Worm (Caenorhabditis elegans): Measurements from ENCODE around the gene srh-272.

The srh-272 gene

DNA sequence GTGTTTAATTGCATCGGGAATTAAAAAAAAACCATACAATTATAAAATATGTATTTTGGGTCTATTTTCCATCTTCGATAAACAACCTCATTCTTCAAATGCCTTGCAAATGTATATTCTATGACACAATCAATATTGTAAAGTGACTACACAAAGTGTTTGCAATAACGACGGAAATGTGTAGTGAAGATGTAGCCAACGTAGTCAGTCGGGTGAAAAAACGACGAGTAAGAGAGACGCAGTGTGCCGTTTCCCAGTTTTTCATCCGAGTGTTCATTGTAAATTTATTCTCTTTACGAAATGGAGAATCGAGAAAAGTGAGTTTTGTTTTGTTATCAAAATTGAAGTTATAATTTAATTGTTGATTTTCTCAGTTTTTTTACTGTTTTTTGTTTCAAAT, 28.8 kb downstream of the srh-272 start, which contains the start of gene F37B4.15:
TSS of gene F37B4.15 (plus strand) at position 301 of the 400 bp plus-strand sequence.
- TF ChIP-seq ceh-79 (tag; optimal IDR thresholded peaks at IDR 0.05): no peak
- TF ChIP-seq F10E7.11 (tag; optimal IDR thresholded peaks at IDR 0.05): no peak

- no peak for TF ChIP-seq lir-1 (GFP tag; conservative IDR thresholded peaks at IDR 0.05)
These were observed 29.8 kb downstream of the srh-272 start, which contains the start of gene srh-127 for ce11 chrV:2892976-2893375. Gene srh-127 (plus strand): TSS chrV:2893276.

ce11 chrV:2896198-2896660, 33.1 kb downstream of the srh-272 start, which contains the start of gene pals-32:
Gene pals-32 (plus strand): TSS chrV:2896610.
- TF ChIP-seq hmg-20 (GFP tag; IDR thresholded peaks at IDR 0.05): no peak
- no peak for TF ChIP-seq F39B2.1 (GFP tag; IDR thresholded peaks at IDR 0.05)

ce11 chrV:2899867-2900266, 36.7 kb downstream of the srh-272 start, which contains the start of gene str-46:
Gene str-46 (minus strand): TSS chrV:2899967.
- TF ChIP-seq akir-1 (GFP tag; optimal IDR thresholded peaks at IDR 0.05) (no peak), lsy-27 (tag; optimal IDR thresholded peaks at IDR 0.05; ENCODE audit: borderline replicate concordance, insufficient read depth) (no peak), F55B11.4 (tag; optimal IDR thresholded peaks at IDR 0.05; ENCODE audit: borderline replicate concordance, insufficient read depth) (no peak), ztf-25 (GFP tag; IDR thresholded peaks at IDR 0.05) (no peak), F37B4.10 (GFP tag; IDR thresholded peaks at IDR 0.05) (no peak), B0035.1 (tag; optimal IDR thresholded peaks at IDR 0.05) (no peak), nhr-120 (GFP tag; IDR thresholded peaks at IDR 0.05) (no peak), Y95B8A.8 (GFP tag; IDR thresholded peaks at IDR 0.05) (no peak), F57C9.4 (tag; optimal IDR thresholded peaks at IDR 0.05) (no peak), zfh-2 (GFP tag; conservative IDR thresholded peaks at IDR 0.05) (no peak), rcor-1 (GFP tag; IDR thresholded peaks at IDR 0.05) (no peak), mes-4 (tag; optimal IDR thresholded peaks at IDR 0.05) (no peak), ceh-79 (tag; optimal IDR thresholded peaks at IDR 0.05) (no peak), dpff-1 (tag; optimal IDR thresholded peaks at IDR 0.05) (no peak)

ce11 chrV:2903227-2903626, 40.1 kb downstream of the srh-272 start, which contains the start of gene C31B8.7:
Gene C31B8.7 (minus strand): TSS chrV:2903327.
- TF ChIP-seq nfya-2 (GFP tag; IDR thresholded peaks at IDR 0.05) (no peak), F39B2.1 (GFP tag; IDR thresholded peaks at IDR 0.05) (no peak), akir-1 (GFP tag; optimal IDR thresholded peaks at IDR 0.05) (no peak), rec-8 (tag; optimal IDR thresholded peaks at IDR 0.05) (no peak), tbp1 (GFP tag; optimal IDR thresholded peaks at IDR 0.05) (no peak), unc-130 (GFP tag; optimal IDR thresholded peaks at IDR 0.05) (no peak), rpc-1 (optimal IDR thresholded peaks at IDR 0.05) (no peak), rpc-1 (tag; optimal IDR thresholded peaks at IDR 0.05) (no peak), lin-26 (GFP tag; IDR thresholded peaks at IDR 0.05) (no peak), T07F8.4 (tag; optimal IDR thresholded peaks at IDR 0.05) (no peak), tbx-9 (tag; optimal IDR thresholded peaks at IDR 0.05; ENCODE audit: borderline replicate concordance) (no peak), madf-10 (tag; optimal IDR thresholded peaks at IDR 0.05) (no peak), nfyb-1 (GFP tag; IDR thresholded peaks at IDR 0.05) (no peak), hsf-1 (GFP tag; IDR thresholded peaks at IDR 0.05) (no peak)

- TF ChIP-seq F37B4.10 (GFP tag; IDR thresholded peaks at IDR 0.05) (no peak), egl-44 (GFP tag; IDR thresholded peaks at IDR 0.05) (no peak), tbx-9 (tag; optimal IDR thresholded peaks at IDR 0.05; ENCODE audit: borderline replicate concordance) (no peak), F57A8.1 (GFP tag; optimal IDR thresholded peaks at IDR 0.05) (no peak), attf-6 (GFP tag; IDR thresholded peaks at IDR 0.05) (no peak), aptf-2 (GFP tag; conservative IDR thresholded peaks at IDR 0.05) (no peak), bed-1 (GFP tag; IDR thresholded peaks at IDR 0.05) (no peak)
These were observed 46.4 kb downstream of the srh-272 start, which contains the start of gene zmp-3 for ce11 chrV:2909525-2909924. Gene zmp-3 (minus strand): TSS chrV:2909625.
